Fruit fly (Drosophila melanogaster) whole organism, pupa: ENCODE results near the gene CG5953.

Experiments used
- CG10348 ChIP-seq: fragments of 200-800 bp; sonication (Bioruptor generic); IDR thresholded peaks from 2 replicates; pipeline ENCODE4 v1.3.6; 2022; ENCODE audit warnings: missing biosample characterization, missing genetic modification characterization
- CG12605 ChIP-seq: fragments of 200-800 bp; sonication (Bioruptor generic); IDR thresholded peaks from 2 replicates; pipeline ENCODE4 v1.3.6; 2022; ENCODE audit warnings: missing biosample characterization, missing genetic modification characterization
- CG13204 ChIP-seq: fragments of 200-800 bp; sonication (Bioruptor generic); optimal IDR thresholded peaks from 2 replicates; lab custom pipeline; 2018; ENCODE audit warnings: missing biosample characterization, mild to moderate bottlenecking, missing genetic modification characterization, moderate library complexity
- CG14655 ChIP-seq: fragments of 200-800 bp; sonication (Bioruptor generic); optimal IDR thresholded peaks from 3 replicates; lab custom pipeline; 2017; ENCODE audit warnings: mild to moderate bottlenecking, missing biosample characterization, missing genetic modification reagents, missing genetic modification characterization
- CG15710 ChIP-seq: fragments of 200-800 bp; sonication (Bioruptor generic); optimal IDR thresholded peaks from 2 replicates; lab custom pipeline; 2018; ENCODE audit warnings: missing biosample characterization, mild to moderate bottlenecking, missing genetic modification characterization, moderate library complexity
- CG17806 ChIP-seq: fragments of 200-800 bp; sonication (Bioruptor generic); optimal IDR thresholded peaks from 2 replicates; lab custom pipeline; 2018; ENCODE audit warnings: missing biosample characterization, mild to moderate bottlenecking, missing genetic modification characterization, moderate library complexity
- CG32121 ChIP-seq: fragments of 200-800 bp; sonication (Bioruptor generic); IDR thresholded peaks from 2 replicates; pipeline ENCODE4 v1.3.6; 2022; ENCODE audit warnings: missing biosample characterization, missing genetic modification characterization
- CG34367 ChIP-seq: fragments of 200-800 bp; sonication (Bioruptor generic); optimal IDR thresholded peaks from 2 replicates; lab custom pipeline; 2018; ENCODE audit warnings: missing biosample characterization, mild to moderate bottlenecking, missing genetic modification characterization
- CG4496 ChIP-seq: fragments of 200-800 bp; sonication (Bioruptor generic); IDR thresholded peaks from 3 replicates; pipeline ENCODE4 v1.3.6; 2022; ENCODE audit warnings: missing biosample characterization, missing genetic modification characterization
- CG8159 ChIP-seq: fragments of 200-800 bp; sonication (Bioruptor generic); optimal IDR thresholded peaks from 3 replicates; lab custom pipeline; 2018; ENCODE audit warnings: missing biosample characterization, mild to moderate bottlenecking, missing genetic modification characterization, moderate library complexity
- CG8301 ChIP-seq: fragments of 200-800 bp; sonication (Bioruptor generic); optimal IDR thresholded peaks from 2 replicates; lab custom pipeline; 2018; ENCODE audit warnings: missing biosample characterization, mild to moderate bottlenecking, missing genetic modification characterization
- CG9948 ChIP-seq: fragments of 200-800 bp; sonication (Bioruptor generic); optimal IDR thresholded peaks from 2 replicates; lab custom pipeline; 2018; ENCODE audit warnings: missing biosample characterization, mild to moderate bottlenecking, missing genetic modification characterization, moderate library complexity
- D1 ChIP-seq: fragments of 200-800 bp; sonication (Bioruptor generic); optimal IDR thresholded peaks from 2 replicates; lab custom pipeline; 2018; ENCODE audit warnings: missing biosample characterization, mild to moderate bottlenecking, missing genetic modification characterization, moderate library complexity
- EcR ChIP-seq: fragments of 200-800 bp; sonication (Bioruptor generic); optimal IDR thresholded peaks from 3 replicates; lab custom pipeline; 2019; ENCODE audit warnings: missing biosample characterization, missing genetic modification characterization, mild to moderate bottlenecking, moderate library complexity, missing genetic modification reagents
- Ets98B ChIP-seq: fragments of 200-800 bp; sonication (Bioruptor generic); IDR thresholded peaks from 2 replicates; pipeline ENCODE4 v1.3.6; 2022; ENCODE audit warnings: missing biosample characterization, missing genetic modification characterization
- Pif1A ChIP-seq: fragments of 200-800 bp; sonication (Bioruptor generic); optimal IDR thresholded peaks from 3 replicates; lab custom pipeline; 2016; ENCODE audit warnings: missing biosample characterization, missing genetic modification characterization
- Pif1B ChIP-seq: fragments of 200-800 bp; sonication (Bioruptor generic); optimal IDR thresholded peaks from 3 replicates; lab custom pipeline; 2016; ENCODE audit warnings: missing biosample characterization, missing genetic modification characterization
- Snoo ChIP-seq: fragments of 200-800 bp; sonication (Bioruptor generic); optimal IDR thresholded peaks from 3 replicates; lab custom pipeline; 2017; ENCODE audit warnings: missing biosample characterization, mild to moderate bottlenecking, missing genetic modification characterization, inconsistent platforms
- fd96Ca ChIP-seq: fragments of 200-800 bp; sonication (Bioruptor generic); IDR thresholded peaks from 3 replicates; pipeline ENCODE4 v1.3.6; 2022; ENCODE audit warnings: missing biosample characterization, missing genetic modification characterization
- gl ChIP-seq: fragments of 200-800 bp; sonication (Bioruptor generic); optimal IDR thresholded peaks from 2 replicates; lab custom pipeline; 2018; ENCODE audit warnings: missing biosample characterization, mild to moderate bottlenecking, missing genetic modification characterization
- rn ChIP-seq: fragments of 200-800 bp; sonication (Bioruptor generic); IDR thresholded peaks from 2 replicates; pipeline ENCODE4 v1.3.6; 2022; ENCODE audit warnings: missing biosample characterization, missing genetic modification characterization

The CG5953 gene

dm6 chr2L:16534174-16534835 lies 1.6 kb upstream of the CG5953 start:
- TF ChIP-seq CG10348 (GFP tag; lab: Robert Waterston, UW): no peak
- TF ChIP-seq Pif1A (GFP tag; lab: Kevin White, UChicago): no peak
- TF ChIP-seq gl (tag; lab: Kevin White, UChicago): peak; percentile 49
- TF ChIP-seq Snoo (tag; lab: Kevin White, UChicago): no peak
- TF ChIP-seq CG9948 (tag; lab: Kevin White, UChicago): peak; percentile 42
- TF ChIP-seq CG34367 (tag; lab: Kevin White, UChicago): no peak
- peak; percentile 59 for TF ChIP-seq CG8159 (tag; lab: Kevin White, UChicago)
- no peak for TF ChIP-seq rn (GFP tag; lab: Robert Waterston, UW)
- TF ChIP-seq CG32121 (GFP tag; lab: Robert Waterston, UW): peak; percentile 68
- TF ChIP-seq fd96Ca: peak; percentile 88
- TF ChIP-seq CG8301 (tag; lab: Kevin White, UChicago): peak; percentile 19
- no peak for TF ChIP-seq D1 (tag; lab: Kevin White, UChicago)
- peak; percentile 20 for TF ChIP-seq EcR (GFP tag; lab: Kevin White, UChicago)
- peak; percentile 51 for TF ChIP-seq CG14655 (GFP tag; lab: Kevin White, UChicago)
- peak; percentile 77 for TF ChIP-seq Ets98B (GFP tag; lab: Robert Waterston, UW)
- no peak for TF ChIP-seq CG15710 (tag; lab: Kevin White, UChicago)
- TF ChIP-seq CG13204 (GFP tag; lab: Kevin White, UChicago): peak; percentile 40
- TF ChIP-seq Pif1B (GFP tag; lab: Kevin White, UChicago): peak; percentile 53
- TF ChIP-seq CG4496 (GFP tag; lab: Robert Waterston, UW): peak; percentile 76
- TF ChIP-seq CG12605 (GFP tag; lab: Robert Waterston, UW): peak; percentile 84
- TF ChIP-seq CG17806 (tag; lab: Kevin White, UChicago): peak; percentile 36

- TF ChIP-seq Pif1B (GFP tag; lab: Kevin White, UChicago): no peak
- TF ChIP-seq CG9948 (tag; lab: Kevin White, UChicago): no peak
- TF ChIP-seq CG32121 (GFP tag; lab: Robert Waterston, UW): 0 out of 2 replicates have a peak, but pooled peaks have one; percentile 64
- TF ChIP-seq Snoo (tag; lab: Kevin White, UChicago): no peak
- no peak; the same call in 2 of the 3 replicates for TF ChIP-seq fd96Ca
- no peak for TF ChIP-seq CG12605 (GFP tag; lab: Robert Waterston, UW)
- peak; percentile 89 for TF ChIP-seq EcR (GFP tag; lab: Kevin White, UChicago)
- no peak for TF ChIP-seq CG8159 (tag; lab: Kevin White, UChicago)
- TF ChIP-seq CG34367 (tag; lab: Kevin White, UChicago): no peak
- TF ChIP-seq CG17806 (tag; lab: Kevin White, UChicago): no peak
- no peak for TF ChIP-seq D1 (tag; lab: Kevin White, UChicago)
- no peak for TF ChIP-seq CG10348 (GFP tag; lab: Robert Waterston, UW)
- no peak for TF ChIP-seq Pif1A (GFP tag; lab: Kevin White, UChicago)
- no peak for TF ChIP-seq rn (GFP tag; lab: Robert Waterston, UW)
- no peak for TF ChIP-seq CG15710 (tag; lab: Kevin White, UChicago)
- TF ChIP-seq gl (tag; lab: Kevin White, UChicago): peak; percentile 54
- no peak for TF ChIP-seq CG4496 (GFP tag; lab: Robert Waterston, UW)
- TF ChIP-seq Ets98B (GFP tag; lab: Robert Waterston, UW): 0 out of 2 replicates have a peak, but pooled peaks have one; percentile 8
- TF ChIP-seq CG8301 (tag; lab: Kevin White, UChicago): no peak
- TF ChIP-seq CG14655 (GFP tag; lab: Kevin White, UChicago): no peak
- TF ChIP-seq CG13204 (GFP tag; lab: Kevin White, UChicago): peak; percentile 97
Measured at dm6 chr2L:16533386-16533773, 703 bp upstream of the CG5953 start.

- no peak for TF ChIP-seq CG10348 (GFP tag; lab: Robert Waterston, UW)
- TF ChIP-seq CG17806 (tag; lab: Kevin White, UChicago): no peak
- no peak for TF ChIP-seq gl (tag; lab: Kevin White, UChicago)
- TF ChIP-seq CG9948 (tag; lab: Kevin White, UChicago): no peak
- no peak for TF ChIP-seq CG15710 (tag; lab: Kevin White, UChicago)
- no peak for TF ChIP-seq D1 (tag; lab: Kevin White, UChicago)
- TF ChIP-seq CG13204 (GFP tag; lab: Kevin White, UChicago): no peak
- no peak for TF ChIP-seq Pif1B (GFP tag; lab: Kevin White, UChicago)
- TF ChIP-seq CG32121 (GFP tag; lab: Robert Waterston, UW): no peak
- no peak for TF ChIP-seq Pif1A (GFP tag; lab: Kevin White, UChicago)
- TF ChIP-seq CG8301 (tag; lab: Kevin White, UChicago): no peak
- TF ChIP-seq CG4496 (GFP tag; lab: Robert Waterston, UW): no peak
- no peak for TF ChIP-seq EcR (GFP tag; lab: Kevin White, UChicago)
- TF ChIP-seq CG14655 (GFP tag; lab: Kevin White, UChicago): no peak
- no peak for TF ChIP-seq CG34367 (tag; lab: Kevin White, UChicago)
- TF ChIP-seq CG8159 (tag; lab: Kevin White, UChicago): no peak
- no peak for TF ChIP-seq Snoo (tag; lab: Kevin White, UChicago)
Measured at dm6 chr2L:16531507-16532134, 1.1 kb downstream of the CG5953 start.

dm6 chr2L:16530809-16531208 lies 1.9 kb downstream of the CG5953 start:
- TF ChIP-seq Ets98B (GFP tag; lab: Robert Waterston, UW) (peak; percentile 37; the same call in 1 of the 2 replicates), CG8159 (tag; lab: Kevin White, UChicago) (no peak), gl (tag; lab: Kevin White, UChicago) (no peak), CG8301 (tag; lab: Kevin White, UChicago) (no peak), CG15710 (tag; lab: Kevin White, UChicago) (no peak), CG13204 (GFP tag; lab: Kevin White, UChicago) (no peak), CG32121 (GFP tag; lab: Robert Waterston, UW) (peak; percentile 31), rn (GFP tag; lab: Robert Waterston, UW) (no peak), CG12605 (GFP tag; lab: Robert Waterston, UW) (no peak), CG34367 (tag; lab: Kevin White, UChicago) (no peak), CG14655 (GFP tag; lab: Kevin White, UChicago) (peak; percentile 13), D1 (tag; lab: Kevin White, UChicago) (no peak), CG4496 (GFP tag; lab: Robert Waterston, UW) (peak; percentile 66; the same call in 2 of the 3 replicates), CG17806 (tag; lab: Kevin White, UChicago) (no peak), CG10348 (GFP tag; lab: Robert Waterston, UW) (no peak), Pif1A (GFP tag; lab: Kevin White, UChicago) (no peak), Pif1B (GFP tag; lab: Kevin White, UChicago) (no peak), EcR (GFP tag; lab: Kevin White, UChicago) (no peak), fd96Ca (peak; percentile 51; the same call in 1 of the 3 replicates)
- TF ChIP-seq, all 21 proteins: peak for 5
